Worm (Caenorhabditis elegans): ENCODE data around the gene acl-2.
A peak's percentile ranks its signal among the peaks of the same experiment; 100 is the strongest.
"Not testable (repeated sequence)": the region's sequence is repeated elsewhere in the genome, so short reads cannot be mapped to it uniquely, and the experiment has no call there.

acl-2 gene

DNA sequence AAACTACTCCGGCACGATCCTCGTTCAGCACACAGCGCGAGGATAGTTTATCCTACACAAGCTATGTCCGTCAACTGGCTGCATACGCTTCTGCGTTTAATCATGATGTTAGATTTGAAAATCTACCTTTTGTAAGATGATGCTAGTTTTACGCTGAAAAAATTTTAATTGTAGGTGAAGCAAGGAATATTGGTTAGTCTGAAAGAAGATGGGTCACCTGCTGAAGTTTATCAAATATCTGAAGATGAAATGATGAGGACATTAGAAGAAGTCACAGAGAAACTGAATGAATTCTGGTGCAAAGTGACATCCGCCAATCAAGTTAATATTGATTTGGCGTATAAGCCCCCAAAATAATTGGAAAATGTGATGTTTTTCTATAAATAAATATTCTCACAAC, 47.4 kb downstream of the acl-2 start:
- peak; percentile 15; the same call in 1 of the 2 replicates for TF ChIP-seq mdt-29 (GFP tag; IDR thresholded peaks at IDR 0.05)
- TF ChIP-seq aha-1 (tag) = peak; percentile 40
- TF ChIP-seq hmg-1.1 (GFP tag; IDR thresholded peaks at IDR 0.05) = 0 out of 2 replicates have a peak, but pooled peaks have one; percentile 24
- 0 out of 2 replicates have a peak, but pooled peaks have one; percentile 18 for TF ChIP-seq snpc-1.2 (GFP tag; IDR thresholded peaks at IDR 0.05)
- TF ChIP-seq lin-15B (tag; optimal IDR thresholded peaks at IDR 0.05) = no peak
- no peak for TF ChIP-seq skn-1 (tag; optimal IDR thresholded peaks at IDR 0.05)
- 0 out of 2 replicates have a peak, but pooled peaks have one; percentile 24 for TF ChIP-seq daf-19 (GFP tag; conservative IDR thresholded peaks at IDR 0.05)
- TF ChIP-seq ZK546.5 (tag; optimal IDR thresholded peaks at IDR 0.05) = no peak
- peak; percentile 33 for TF ChIP-seq dve-1 (tag; optimal IDR thresholded peaks at IDR 0.05; ENCODE audit: insufficient read depth)
- no peak for TF ChIP-seq nhr-10 (tag; optimal IDR thresholded peaks at IDR 0.05)
- peak; percentile 77 for TF ChIP-seq zfp-3 (GFP tag; conservative IDR thresholded peaks at IDR 0.05)
- TF ChIP-seq hlh-11 (tag; optimal IDR thresholded peaks at IDR 0.05) = peak; percentile 22
- 0 out of 2 replicates have a peak, but pooled peaks have one; percentile 57 for TF ChIP-seq tra-1 (GFP tag; IDR thresholded peaks at IDR 0.05)
- peak; percentile 39 for TF ChIP-seq mep-1 (tag; optimal IDR thresholded peaks at IDR 0.05)
- TF ChIP-seq Y48G9A.11 (GFP tag; IDR thresholded peaks at IDR 0.05) = no peak
- TF ChIP-seq tag-97 (GFP tag; IDR thresholded peaks at IDR 0.05) = no peak
- TF ChIP-seq duxl-1 (tag; optimal IDR thresholded peaks at IDR 0.05; ENCODE audit: poor library complexity) = no peak
- TF ChIP-seq egl-43 (GFP tag; IDR thresholded peaks at IDR 0.05) = 0 out of 2 replicates have a peak, but pooled peaks have one; percentile 20
- no peak for TF ChIP-seq Y5F2A.4 (GFP tag; optimal IDR thresholded peaks at IDR 0.05)
- TF ChIP-seq pha-4 (GFP tag; IDR thresholded peaks at IDR 0.05) = 0 out of 2 replicates have a peak, but pooled peaks have one; percentile 30
- no peak for TF ChIP-seq pha-4 (tag; optimal IDR thresholded peaks at IDR 0.05)
- TF ChIP-seq zip-11 (GFP tag; IDR thresholded peaks at IDR 0.05) = no peak
- TF ChIP-seq dmd-6 (GFP tag; IDR thresholded peaks at IDR 0.05) = peak; percentile 11; the same call in 1 of the 2 replicates
- TF ChIP-seq madf-9 (GFP tag; conservative IDR thresholded peaks at IDR 0.05) = no peak
- TF ChIP-seq lsy-2 (tag; optimal IDR thresholded peaks at IDR 0.05) = peak in 1 of 2 experiments; percentile 19
- TF ChIP-seq T26A8.4 (GFP tag; IDR thresholded peaks at IDR 0.05) = peak; percentile 49; the same call in 1 of the 2 replicates
- 0 out of 2 replicates have a peak, but pooled peaks have one; percentile 25 for TF ChIP-seq lin-1 (GFP tag; IDR thresholded peaks at IDR 0.05)
- no peak for TF ChIP-seq ceh-44 (GFP tag; IDR thresholded peaks at IDR 0.05)
- TF ChIP-seq lin-38 (GFP tag; IDR thresholded peaks at IDR 0.05) = 0 out of 2 replicates have a peak, but pooled peaks have one; percentile 34
- 0 out of 2 replicates have a peak, but pooled peaks have one; percentile 26 for TF ChIP-seq arid-1 (GFP tag; conservative IDR thresholded peaks at IDR 0.05)
- peak; percentile 69 for TF ChIP-seq T20F7.1 (GFP tag; optimal IDR thresholded peaks at IDR 0.05)

DNA sequence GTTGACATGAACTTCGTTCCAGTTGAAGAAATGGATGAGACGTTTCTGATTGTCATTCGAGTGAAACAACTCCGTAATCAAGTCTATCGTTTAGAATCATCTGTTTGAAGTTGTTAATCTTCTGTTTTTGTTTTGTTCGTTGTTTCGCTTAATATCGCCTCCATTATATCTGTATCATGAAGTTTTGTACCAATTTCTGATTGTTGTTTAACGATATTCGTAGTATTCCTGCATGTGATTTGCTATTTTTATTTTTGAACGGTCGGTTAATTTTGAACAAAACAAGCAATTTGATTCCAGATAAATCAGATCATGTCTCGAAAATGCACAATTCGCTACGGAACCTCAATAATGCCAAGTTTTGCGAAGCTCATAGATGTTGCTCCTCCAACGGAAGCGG, 48.3 kb downstream of the acl-2 start, which contains the start of gene C27H6.9:
Gene C27H6.9, plus strand, starts transcription at position 301 of the 400 bp plus-strand sequence.
- TF ChIP-seq unc-62 (GFP tag; optimal IDR thresholded peaks at IDR 0.05 in 1 of 2) (no peak), unc-62 (tag; optimal IDR thresholded peaks at IDR 0.05) (no peak), ama-1 (optimal IDR thresholded peaks at IDR 0.05) (no peak), ztf-7 (tag; optimal IDR thresholded peaks at IDR 0.05) (no peak), madf-9 (GFP tag; conservative IDR thresholded peaks at IDR 0.05) (no peak), dmd-9 (GFP tag; IDR thresholded peaks at IDR 0.05) (no peak), pha-4 (GFP tag; IDR thresholded peaks at IDR 0.05) (no peak), pha-4 (tag; optimal IDR thresholded peaks at IDR 0.05) (no peak)

DNA sequence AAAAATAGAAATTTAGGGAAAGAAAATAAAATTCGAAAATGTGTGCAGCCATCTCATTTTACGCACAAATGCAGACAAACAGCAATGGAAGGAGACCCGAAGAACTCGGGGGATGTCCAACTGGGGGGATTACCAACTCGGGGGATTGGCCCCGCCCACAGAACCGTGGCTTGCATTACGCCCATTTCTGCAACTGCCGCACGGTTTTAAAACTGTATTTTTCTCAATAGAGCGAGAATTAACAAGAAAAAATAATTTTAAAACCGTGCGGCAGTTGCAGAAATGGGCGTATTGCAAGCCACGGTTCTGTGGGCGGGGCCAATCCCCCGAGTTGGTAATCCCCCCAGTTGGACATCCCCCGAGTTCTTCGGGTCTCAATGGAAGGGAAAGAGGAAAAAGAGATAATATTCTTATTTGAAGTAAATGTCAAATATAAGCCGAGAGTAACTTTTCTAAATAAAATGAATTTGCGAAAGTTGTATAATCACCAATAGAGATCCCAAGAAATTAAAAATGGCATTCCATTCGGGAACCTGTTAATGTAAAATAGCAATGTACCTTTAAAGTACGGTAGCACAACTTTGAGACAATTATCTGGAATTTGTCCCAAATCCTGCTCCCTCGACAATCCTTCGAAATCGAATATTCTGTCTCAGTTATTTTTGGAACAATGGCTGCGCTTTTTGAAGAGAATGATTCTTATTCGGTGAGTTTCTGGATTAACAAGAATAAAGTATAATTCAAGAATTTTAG, 50.0 kb downstream of the acl-2 start, which contains the start of the genes ruvb-1 and tofu-1:
Gene ruvb-1, minus strand, starts transcription at position 72 of the 753 bp plus-strand sequence.
Gene tofu-1, plus strand, starts transcription at position 417 of the 753 bp plus-strand sequence.
- TF ChIP-seq ceh-44 (GFP tag; IDR thresholded peaks at IDR 0.05) (peak; percentile 75), nhr-48 (tag; optimal IDR thresholded peaks at IDR 0.05) (peak; percentile 59), rbr-2 (tag; optimal IDR thresholded peaks at IDR 0.05) (peak; percentile 78), pha-4 (GFP tag; IDR thresholded peaks at IDR 0.05) (peak; percentile 90), ZK337.2 (GFP tag; IDR thresholded peaks at IDR 0.05) (0 out of 2 replicates have a peak, but pooled peaks have one; percentile 22), ztf-7 (tag; optimal IDR thresholded peaks at IDR 0.05) (peak; percentile 35), unc-62 (GFP tag; optimal IDR thresholded peaks at IDR 0.05 in 1 of 2) (peak in 1 of 2 experiments; percentile 48), aha-1 (tag) (peak; percentile 40), tra-1 (GFP tag; IDR thresholded peaks at IDR 0.05) (peak; percentile 82), D1046.2 (GFP tag; IDR thresholded peaks at IDR 0.05) (0 out of 2 replicates have a peak, but pooled peaks have one; percentile 27), zfp-3 (GFP tag; conservative IDR thresholded peaks at IDR 0.05) (peak; percentile 72; the same call in 1 of the 2 replicates), ceh-20 (GFP tag; IDR thresholded peaks at IDR 0.05) (peak; percentile 81), lin-1 (GFP tag; IDR thresholded peaks at IDR 0.05) (peak; percentile 57; the same call in 1 of the 2 replicates), lin-38 (GFP tag; IDR thresholded peaks at IDR 0.05) (peak; percentile 91), Y48G9A.11 (GFP tag; IDR thresholded peaks at IDR 0.05) (0 out of 2 replicates have a peak, but pooled peaks have one; percentile 32), saeg-2 (GFP tag; IDR thresholded peaks at IDR 0.05) (0 out of 2 replicates have a peak, but pooled peaks have one; percentile 33), mes-2 (tag; optimal IDR thresholded peaks at IDR 0.05; ENCODE audit: poor library complexity, severe bottlenecking) (peak; percentile 75)
- TF ChIP-seq pha-4, unc-62 (tag; optimal IDR thresholded peaks at IDR 0.05): not testable (repeated sequence)

All from whole organism, L4 larva.